Fruit fly (Drosophila melanogaster): ENCODE results near the gene ppk27.
A peak's percentile ranks its signal among the peaks of the same experiment; 100 is the strongest.

The ppk27 gene

dm6 chr3L:3765782-3766520, 10.9 kb upstream of the ppk27 start (continued):
- TF ChIP-seq salm (tag; optimal IDR thresholded peaks at IDR 0.05) (peak; percentile 64), lab (GFP tag; optimal IDR thresholded peaks at IDR 0.05) (peak; percentile 75), lola (GFP tag; optimal IDR thresholded peaks at IDR 0.05) (peak in 1 of 3 experiments; percentile 61), ase (GFP tag; IDR thresholded peaks at IDR 0.05) (no peak), Atf3 (GFP tag; optimal IDR thresholded peaks at IDR 0.05) (no peak), lbe (GFP tag; optimal IDR thresholded peaks at IDR 0.05) (no peak), CG1792 (GFP tag; optimal IDR thresholded peaks at IDR 0.05) (no peak), CG4617 (GFP tag; optimal IDR thresholded peaks at IDR 0.05; ENCODE audit: borderline replicate concordance) (no peak), unc-4 (GFP tag; IDR thresholded peaks at IDR 0.05; ENCODE audit: partially characterized antibody) (peak; percentile 53), bsh (GFP tag; optimal IDR thresholded peaks at IDR 0.05) (peak; percentile 65 to 87), CG4820 (GFP tag; optimal IDR thresholded peaks at IDR 0.05) (peak; percentile 32), CG12769 (tag; optimal IDR thresholded peaks at IDR 0.05) (peak; percentile 32), CG18599 (GFP tag; optimal IDR thresholded peaks at IDR 0.05) (peak; percentile 64), CG30431 (GFP tag; optimal IDR thresholded peaks at IDR 0.05) (peak; percentile 6), tx (GFP tag; optimal IDR thresholded peaks at IDR 0.05) (no peak), CG12104 (GFP tag; optimal IDR thresholded peaks at IDR 0.05) (peak; percentile 29), Nf-YC (tag; optimal IDR thresholded peaks at IDR 0.05) (peak; percentile 76), CG10979 (tag; optimal IDR thresholded peaks at IDR 0.05) (peak; percentile 58), bcd (GFP tag; optimal IDR thresholded peaks at IDR 0.05) (peak; percentile 59), CG30020 (tag; optimal IDR thresholded peaks at IDR 0.05) (peak; percentile 30), HmgD (GFP tag; optimal IDR thresholded peaks at IDR 0.05) (no peak), CG11398 (GFP tag; optimal IDR thresholded peaks at IDR 0.05) (peak; percentile 9), eyg (GFP tag; optimal IDR thresholded peaks at IDR 0.05) (peak; percentile 45), CG4730 (GFP tag; IDR thresholded peaks at IDR 0.05) (peak; percentile 63), CG7987 (GFP tag; optimal IDR thresholded peaks at IDR 0.05) (peak; percentile 70), CG11695 (GFP tag; IDR thresholded peaks at IDR 0.05) (peak; percentile 71; the same call in 2 of the 3 replicates), CG12391 (tag; optimal IDR thresholded peaks at IDR 0.05) (peak; percentile 85), vfl (GFP tag; optimal IDR thresholded peaks at IDR 0.05) (no peak), ssp (GFP tag; IDR thresholded peaks at IDR 0.05) (peak; percentile 70), CG14667 (GFP tag; IDR thresholded peaks at IDR 0.05) (peak; percentile 74), tna (GFP tag; IDR thresholded peaks at IDR 0.05; ENCODE audit: partially characterized antibody) (no peak), Usf (GFP tag; optimal IDR thresholded peaks at IDR 0.05) (no peak), Rx (GFP tag; IDR thresholded peaks at IDR 0.05) (peak; percentile 62), CG33557 (GFP tag; optimal IDR thresholded peaks at IDR 0.05) (no peak), Fer2 (tag; optimal IDR thresholded peaks at IDR 0.05) (peak; percentile 17), E2f2 (GFP tag; IDR thresholded peaks at IDR 0.05) (peak; percentile 55), CG14014 (GFP tag; IDR thresholded peaks at IDR 0.05) (peak; percentile 75), CG12219 (GFP tag; optimal IDR thresholded peaks at IDR 0.05) (peak; percentile 43), Mrtf (GFP tag; IDR thresholded peaks at IDR 0.05) (peak; percentile 66; the same call in 2 of the 3 replicates), Adf1 (GFP tag; IDR thresholded peaks at IDR 0.05) (peak; percentile 39; the same call in 1 of the 2 replicates), exex (tag; optimal IDR thresholded peaks at IDR 0.05) (peak; percentile 41), TFAM (GFP tag; optimal IDR thresholded peaks at IDR 0.05) (no peak), pita (GFP tag; optimal IDR thresholded peaks at IDR 0.05) (no peak), Myb (GFP tag; optimal IDR thresholded peaks at IDR 0.05) (no peak), Lim3 (GFP tag; IDR thresholded peaks at IDR 0.05) (no peak; the same call in 1 of the 2 replicates), CG6689 (GFP tag; IDR thresholded peaks at IDR 0.05) (peak; percentile 70), CG14710 (tag; optimal IDR thresholded peaks at IDR 0.05) (peak; percentile 9), CG9932 (GFP tag; IDR thresholded peaks at IDR 0.05) (peak; percentile 80), CG18619 (GFP tag; optimal IDR thresholded peaks at IDR 0.05) (peak; percentile 71)
